Worm (Caenorhabditis elegans) whole organism, young adult: ENCODE measurements around the gene lin-66.
"Not testable (repeated sequence)": the region's sequence is repeated elsewhere in the genome, so short reads cannot be mapped to it uniquely, and the experiment has no call there.

ENCODE experiments used
- C17E4.6 ChIP-seq: fragments of 200-800 bp; sonication (Bioruptor generic); IDR thresholded peaks from 2 replicates; pipeline ENCODE4 v1.3.6; 2022; ENCODE audit warnings: missing genetic modification reagents, missing genetic modification characterization, missing compliant biosample characterization
- D2030.7 ChIP-seq: fragments of 200-800 bp; sonication (Bioruptor generic); IDR thresholded peaks from 2 replicates; pipeline ENCODE4 v1.3.6; 2022; ENCODE audit warnings: missing genetic modification reagents, missing genetic modification characterization, missing compliant biosample characterization
- F33H1.4 ChIP-seq: fragments of 200-800 bp; sonication (Bioruptor generic); IDR thresholded peaks from 2 replicates; pipeline ENCODE4 v1.3.6; 2022; ENCODE audit warnings: missing genetic modification reagents, missing genetic modification characterization, missing compliant biosample characterization
- F39B2.1 ChIP-seq: fragments of 200-800 bp; sonication (Bioruptor generic); IDR thresholded peaks from 2 replicates; pipeline ENCODE4 v1.3.6; 2022; ENCODE audit warnings: missing genetic modification reagents, missing genetic modification characterization, missing compliant biosample characterization
- K12H6.12 ChIP-seq: fragments of 200-800 bp; sonication (Bioruptor generic); optimal IDR thresholded peaks from 2 replicates; lab custom pipeline; 2018; ENCODE audit warnings: mild to moderate bottlenecking, missing genetic modification characterization, missing compliant biosample characterization
- Y79H2A.3 ChIP-seq: fragments of 200-800 bp; sonication (Bioruptor generic); conservative IDR thresholded peaks from 2 replicates; pipeline ENCODE4 v1.3.6; 2022; ENCODE audit warnings: missing genetic modification reagents, missing genetic modification characterization, missing compliant biosample characterization
- attf-6 ChIP-seq: fragments of 200-800 bp; sonication (Bioruptor generic); IDR thresholded peaks from 2 replicates; pipeline ENCODE4 v1.3.6; 2022; ENCODE audit warnings: missing genetic modification reagents, missing genetic modification characterization, missing compliant biosample characterization
- ceh-100 ChIP-seq: fragments of 200-800 bp; sonication (Bioruptor generic); IDR thresholded peaks from 2 replicates; pipeline ENCODE4 v1.3.6; 2022; ENCODE audit warnings: missing genetic modification reagents, missing genetic modification characterization, missing compliant biosample characterization
- ceh-40 ChIP-seq: fragments of 200-800 bp; sonication (Bioruptor generic); IDR thresholded peaks from 2 replicates; pipeline ENCODE4 v1.3.6; 2022; ENCODE audit warnings: missing genetic modification characterization, missing compliant biosample characterization
- dox-1 ChIP-seq: fragments of 200-800 bp; sonication (Bioruptor generic); IDR thresholded peaks from 2 replicates; pipeline ENCODE4 v1.3.6; 2022; ENCODE audit warnings: missing genetic modification reagents, missing genetic modification characterization, missing compliant biosample characterization
- egrh-3 ChIP-seq: fragments of 200-800 bp; sonication (Bioruptor generic); IDR thresholded peaks from 2 replicates; pipeline ENCODE4 v1.3.6; 2022; ENCODE audit warnings: missing genetic modification reagents, missing genetic modification characterization, missing compliant biosample characterization
- ekl-4 ChIP-seq: fragments of 200-800 bp; sonication (Bioruptor generic); IDR thresholded peaks from 2 replicates; pipeline ENCODE4 v1.3.6; 2022; ENCODE audit warnings: missing genetic modification reagents, missing genetic modification characterization, missing compliant biosample characterization
- hmg-1.2 ChIP-seq: fragments of 200-800 bp; sonication (Bioruptor generic); IDR thresholded peaks from 2 replicates; pipeline ENCODE4 v1.3.6; 2022; ENCODE audit warnings: missing genetic modification reagents, missing genetic modification characterization, missing compliant biosample characterization
- hsf-1 ChIP-seq: fragments of 200-800 bp; sonication (Bioruptor generic); IDR thresholded peaks from 2 replicates; pipeline ENCODE4 v1.3.6; 2022; ENCODE audit warnings: missing genetic modification reagents, missing genetic modification characterization, missing compliant biosample characterization
- lir-1 ChIP-seq: fragments of 200-800 bp; sonication (Bioruptor generic); conservative IDR thresholded peaks from 2 replicates; pipeline ENCODE4 v1.3.6; 2022; ENCODE audit warnings: missing genetic modification reagents, missing genetic modification characterization, missing compliant biosample characterization
- lsl-1 ChIP-seq: fragments of 200-800 bp; sonication (Bioruptor generic); optimal IDR thresholded peaks from 2 replicates; lab custom pipeline; 2018; ENCODE audit warnings: mild to moderate bottlenecking, missing genetic modification characterization, moderate library complexity, missing compliant biosample characterization
- madf-6 ChIP-seq: fragments of 200-800 bp; sonication (Bioruptor generic); IDR thresholded peaks from 2 replicates; pipeline ENCODE4 v1.3.6; 2022; ENCODE audit warnings: missing genetic modification reagents, missing genetic modification characterization, missing compliant biosample characterization
- mcd-1 ChIP-seq: fragments of 200-800 bp; sonication (Bioruptor generic); IDR thresholded peaks from 2 replicates; pipeline ENCODE4 v1.3.6; 2022; ENCODE audit warnings: missing genetic modification reagents, missing genetic modification characterization, missing compliant biosample characterization
- nfyb-1 ChIP-seq: fragments of 200-800 bp; sonication (Bioruptor generic); IDR thresholded peaks from 2 replicates; pipeline ENCODE4 v1.3.6; 2022; ENCODE audit warnings: missing genetic modification reagents, missing genetic modification characterization, missing compliant biosample characterization
- pbrm-1 ChIP-seq: fragments of 200-800 bp; sonication (Bioruptor generic); IDR thresholded peaks from 2 replicates; pipeline ENCODE4 v1.3.6; 2022; ENCODE audit warnings: missing genetic modification reagents, missing genetic modification characterization, missing compliant biosample characterization
- pha-4 ChIP-seq: fragments of 150-350 bp; sonication (generic microtip); optimal IDR thresholded peaks from 2 replicates; lab custom pipeline; 2014; ENCODE audit warnings: missing biosample characterization, missing genetic modification reagents, missing genetic modification characterization
- rcor-1 ChIP-seq: fragments of 200-800 bp; sonication (Bioruptor generic); IDR thresholded peaks from 2 replicates; pipeline ENCODE4 v1.3.6; 2022; ENCODE audit warnings: missing genetic modification reagents, missing genetic modification characterization, missing compliant biosample characterization
- snpc-1.1 ChIP-seq: sonication (generic microtip); optimal IDR thresholded peaks from 2 replicates; lab custom pipeline; 2017; ENCODE audit warnings: missing genetic modification characterization, mild to moderate bottlenecking, missing compliant biosample characterization, antibody characterized with exemption, moderate library complexity, missing genotype, missing genetic modification reagents; ENCODE audit not compliant: insufficient read depth
- snpc-4 ChIP-seq, 5 experiments: fragments of 150-350 bp in 1 of 5; sonication (generic microtip) in 4 of 5; optimal IDR thresholded peaks; 2 replicates each; lab custom pipeline; 2014 to 2018; ENCODE audit warnings: missing genetic modification characterization in 5 of 5, missing biosample characterization in 3 of 5, antibody characterized with exemption in 2 of 5, mild to moderate bottlenecking in 2 of 5, missing compliant biosample characterization in 2 of 5, missing genotype in 2 of 5, moderate library complexity in 2 of 5, missing genetic modification reagents in 1 of 5
- tbp1 ChIP-seq: fragments of 200-800 bp; sonication (Bioruptor generic); optimal IDR thresholded peaks from 2 replicates; lab custom pipeline; 2018; ENCODE audit warnings: mild to moderate bottlenecking, missing genetic modification characterization, missing compliant biosample characterization

lin-66 gene

DNA sequence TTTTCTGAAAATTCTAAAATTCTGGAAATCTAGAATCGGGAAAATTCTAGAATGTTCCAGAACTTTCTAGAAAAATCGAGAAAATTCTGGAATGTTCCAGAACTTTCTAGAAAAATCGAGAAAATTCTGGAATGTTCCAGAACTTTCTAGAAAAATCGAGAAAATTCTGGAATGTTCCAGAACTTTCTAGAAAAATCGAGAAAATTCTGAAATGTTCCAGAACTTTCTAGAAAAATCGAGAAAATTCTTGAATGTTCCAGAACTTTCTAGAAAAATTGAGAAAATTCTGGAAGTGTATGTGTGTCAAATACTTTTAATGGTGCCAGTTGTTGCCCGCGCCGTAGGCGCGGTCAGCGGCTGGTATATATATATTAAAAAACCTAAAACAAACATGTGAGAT lies 40.5 kb upstream of the lin-66 start:
- peak; percentile 88 for TF ChIP-seq hsf-1
- TF ChIP-seq egrh-3 (GFP tag; lab: Robert Waterston, UW) = peak; percentile 67; the same call in 1 of the 2 replicates
- TF ChIP-seq, all 124 proteins: peak for 2; not testable (repeated sequence) for 122

DNA sequence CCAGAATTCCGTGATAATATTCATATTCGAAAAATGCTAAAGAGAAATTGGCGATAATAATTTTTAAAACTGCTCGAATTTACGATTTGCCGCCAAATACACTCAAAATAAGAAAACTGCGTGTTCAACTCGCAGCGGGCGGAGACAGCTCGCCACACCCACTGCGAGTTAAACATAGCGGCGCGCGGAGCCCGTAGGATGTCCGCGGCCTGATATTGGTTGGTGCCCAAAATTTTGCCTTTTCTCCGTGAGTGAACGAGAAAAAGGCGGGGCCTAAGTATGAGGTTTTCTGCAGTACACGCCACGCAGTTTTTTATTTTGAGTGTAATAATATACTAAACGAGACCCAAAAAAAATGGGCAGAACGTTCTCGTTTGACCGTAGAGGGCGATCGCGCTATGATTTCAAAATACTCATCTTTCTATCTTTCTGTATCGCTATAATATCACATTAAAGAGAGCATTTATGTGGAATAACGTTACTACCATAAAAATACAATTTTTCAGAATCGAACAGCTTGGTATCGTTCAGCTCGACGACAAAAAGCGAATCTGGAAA lies 32.4 kb upstream of the lin-66 start:
- TF ChIP-seq madf-6 (peak; percentile 48; the same call in 1 of the 2 replicates), egrh-3 (GFP tag; lab: Robert Waterston, UW) (0 out of 2 replicates have a peak, but pooled peaks have one; percentile 23), D2030.7 (GFP tag; lab: Robert Waterston, UW) (peak; percentile 75), snpc-4 (GFP tag; optimal IDR thresholded peaks at IDR 0.05; lab: Kevin White, UChicago) (peak; percentile 84), snpc-4 (tag; optimal IDR thresholded peaks at IDR 0.05; lab: Kevin White, UChicago) (peak; percentile 86 to 95 (median 88)), attf-6 (GFP tag; lab: Robert Waterston, UW) (peak; percentile 99), lsl-1 (GFP tag; lab: Kevin White, UChicago) (peak; percentile 11), tbp1 (peak; percentile 65), dox-1 (GFP tag; lab: Robert Waterston, UW) (peak; percentile 84), C17E4.6 (GFP tag; lab: Robert Waterston, UW) (0 out of 2 replicates have a peak, but pooled peaks have one; percentile 33), F33H1.4 (GFP tag; lab: Robert Waterston, UW) (peak; percentile 29; the same call in 1 of the 2 replicates), hsf-1 (0 out of 2 replicates have a peak, but pooled peaks have one; percentile 33), hmg-1.2 (GFP tag; lab: Robert Waterston, UW) (peak; percentile 91), snpc-1.1 (tag; lab: Kevin White, UChicago) (peak; percentile 53), pbrm-1 (GFP tag; lab: Robert Waterston, UW) (peak; percentile 63; the same call in 1 of the 2 replicates), mcd-1 (GFP tag; lab: Robert Waterston, UW) (peak; percentile 42; the same call in 1 of the 2 replicates)

DNA sequence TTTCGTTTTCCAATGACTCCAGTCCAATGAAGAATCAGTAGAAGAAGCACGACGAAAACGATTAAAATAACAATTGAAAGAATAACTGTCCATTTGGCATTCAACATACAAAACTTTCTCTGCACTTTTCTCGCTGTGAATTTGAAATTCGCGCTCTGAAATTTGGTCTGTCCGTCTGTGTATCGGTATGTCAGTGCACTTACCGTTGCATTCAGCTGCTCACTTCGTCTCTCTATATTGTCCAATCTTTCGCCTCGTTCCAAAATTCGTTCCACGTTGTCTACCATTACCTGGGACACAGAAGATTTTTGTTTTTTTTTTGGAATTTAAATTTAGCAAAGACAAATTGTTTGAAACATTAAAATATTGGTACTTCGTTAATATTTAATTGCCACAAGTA lies 27.4 kb upstream of the lin-66 start:
- no peak for TF ChIP-seq F39B2.1 (GFP tag; lab: Robert Waterston, UW)

DNA sequence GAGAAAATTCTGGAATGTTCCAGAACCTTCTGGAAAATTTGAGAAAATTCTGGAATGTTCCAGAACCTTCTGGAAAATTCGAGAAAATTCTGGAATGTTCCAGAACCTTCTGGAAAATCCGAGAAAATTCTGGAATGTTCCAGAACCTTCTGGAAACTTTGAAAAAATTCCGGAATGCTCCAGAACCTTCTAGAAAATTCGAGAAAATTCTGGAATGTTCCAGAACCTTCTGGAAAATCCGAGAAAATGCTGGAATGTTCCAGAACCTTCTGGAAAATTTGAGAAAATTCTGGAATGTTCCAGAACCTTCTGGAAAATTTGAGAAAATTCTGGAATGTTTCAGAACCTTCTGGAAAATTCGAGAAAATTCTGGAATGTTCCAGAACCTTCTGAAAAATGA lies 25.9 kb upstream of the lin-66 start:
- TF ChIP-seq attf-6 (GFP tag; lab: Robert Waterston, UW) = peak; percentile 44; the same call in 1 of the 2 replicates
- TF ChIP-seq hsf-1 = peak; percentile 99
- not testable (repeated sequence) for TF ChIP-seq snpc-4 (GFP tag; optimal IDR thresholded peaks at IDR 0.05; lab: Kevin White, UChicago)
- peak in 1 of 4 experiments; percentile 47 for TF ChIP-seq snpc-4 (tag; optimal IDR thresholded peaks at IDR 0.05; lab: Kevin White, UChicago)
- TF ChIP-seq egrh-3 (GFP tag; lab: Robert Waterston, UW) = 0 out of 2 replicates have a peak, but pooled peaks have one; percentile 28
- 0 out of 2 replicates have a peak, but pooled peaks have one; percentile 58 for TF ChIP-seq ceh-40 (GFP tag; lab: Robert Waterston, UW)
- peak; percentile 32; the same call in 1 of the 2 replicates for TF ChIP-seq nfyb-1 (GFP tag; lab: Robert Waterston, UW)
- TF ChIP-seq Y79H2A.3 (GFP tag; lab: Robert Waterston, UW) = 0 out of 2 replicates have a peak, but pooled peaks have one; percentile 12
- peak; percentile 57; the same call in 1 of the 2 replicates for TF ChIP-seq ekl-4 (GFP tag; lab: Robert Waterston, UW)
- peak; percentile 93; the same call in 1 of the 2 replicates for TF ChIP-seq dox-1 (GFP tag; lab: Robert Waterston, UW)
- 0 out of 2 replicates have a peak, but pooled peaks have one; percentile 29 for TF ChIP-seq rcor-1 (GFP tag; lab: Robert Waterston, UW)
- peak; percentile 45; the same call in 1 of the 2 replicates for TF ChIP-seq ceh-100 (GFP tag; lab: Robert Waterston, UW)

DNA sequence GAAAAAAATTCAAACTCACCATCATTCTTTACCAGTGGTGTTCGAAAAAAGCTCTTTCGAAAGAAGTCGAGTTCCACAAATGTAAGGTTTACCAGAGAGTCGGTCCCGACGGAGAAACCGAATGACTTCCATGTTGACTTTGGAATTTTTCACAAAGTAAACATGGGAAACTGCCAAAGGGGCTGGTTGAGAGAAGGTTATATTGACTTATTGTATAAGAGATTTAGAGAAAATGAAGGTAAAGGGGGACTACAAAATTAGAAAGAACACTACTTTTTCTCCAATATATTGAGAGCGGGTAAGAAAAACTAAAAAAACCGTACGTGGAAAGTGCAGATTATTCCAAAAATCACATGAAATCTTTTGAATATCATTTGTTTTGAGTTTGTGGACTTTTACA lies 22.7 kb upstream of the lin-66 start, which contains the start of gene vamp-8:
vamp-8 (minus strand) TSS at position 25 of the 400 bp plus-strand sequence.
- TF ChIP-seq pha-4 (tag; lab: Kevin White, UChicago) = peak; percentile 19
- no peak for TF ChIP-seq K12H6.12
- no peak for TF ChIP-seq snpc-4 (GFP tag; optimal IDR thresholded peaks at IDR 0.05; lab: Kevin White, UChicago)
- no peak for TF ChIP-seq snpc-4 (tag; optimal IDR thresholded peaks at IDR 0.05; lab: Kevin White, UChicago)
- no peak for TF ChIP-seq lir-1 (GFP tag; lab: Robert Waterston, UW)
